Worm (Caenorhabditis elegans) whole organism, L1 larva: ENCODE results near the gene sgcb-1.

Source experiments
- Y116A8C.19 ChIP-seq: sonication (generic microtip); optimal IDR thresholded peaks from 2 replicates; lab custom pipeline; 2016; ENCODE audit warnings: missing compliant biosample characterization, missing genetic modification characterization, borderline replicate concordance
- aha-1 ChIP-seq: fragments of 150-350 bp; optimal IDR thresholded peaks from 2 replicates; lab custom pipeline; 2014; ENCODE audit warnings: missing biosample characterization, missing genetic modification characterization
- ama-1 ChIP-seq: fragments of 150-350 bp; optimal IDR thresholded peaks from 2 replicates; lab custom pipeline; 2014
- blmp-1 ChIP-seq: fragments of 150-350 bp; optimal IDR thresholded peaks from 2 replicates; lab custom pipeline; 2014; ENCODE audit warnings: missing biosample characterization, missing genetic modification characterization
- ceh-82 ChIP-seq, 3 experiments: fragments of 150-350 bp in 1 of 3; sonication (generic microtip) in 2 of 3; optimal IDR thresholded peaks; 2 replicates each; lab custom pipeline; 2014 to 2017; ENCODE audit warnings: missing biosample characterization in 3 of 3, missing genetic modification characterization in 3 of 3
- efl-1 ChIP-seq, 4 experiments: fragments of 150-350 bp; optimal IDR thresholded peaks in 3 of 4; peaks in 1 of 4; 1 replicate in 1 of 4; 2 replicates in 3 of 4; lab custom pipeline; 2014; ENCODE audit warnings: missing biosample characterization in 2 of 4, missing genetic modification characterization in 2 of 4, missing genetic modification reagents in 2 of 4
- efl-3 ChIP-seq: fragments of 200-800 bp; sonication (Bioruptor generic); optimal IDR thresholded peaks from 2 replicates; lab custom pipeline; 2018; ENCODE audit warnings: mild to moderate bottlenecking, missing genetic modification characterization, missing compliant biosample characterization
- egl-13 ChIP-seq: sonication (generic microtip); optimal IDR thresholded peaks from 2 replicates; lab custom pipeline; 2016; ENCODE audit warnings: missing genotype, missing genetic modification reagents, missing genetic modification characterization, missing compliant biosample characterization
- elt-2 ChIP-seq: sonication (generic microtip); optimal IDR thresholded peaks from 2 replicates; lab custom pipeline; 2016; ENCODE audit warnings: missing genetic modification characterization, mild to moderate bottlenecking, inconsistent platforms, missing compliant biosample characterization, missing genetic modification reagents
- elt-3 ChIP-seq, 6 experiments: fragments of 150-350 bp in 1 of 6; sonication (generic microtip); optimal IDR thresholded peaks; 2 replicates each; lab custom pipeline; 2017 to 2018; ENCODE audit warnings: missing biosample characterization in 6 of 6, missing genetic modification characterization in 6 of 6, inconsistent platforms in 1 of 6
- ets-5 ChIP-seq: fragments of 200-800 bp; sonication (Bioruptor generic); IDR thresholded peaks from 2 replicates; pipeline ENCODE4 v1.3.6; 2022; ENCODE audit warnings: missing genetic modification characterization, missing compliant biosample characterization
- hlh-17 ChIP-seq: fragments of 200-800 bp; sonication (Bioruptor generic); optimal IDR thresholded peaks from 2 replicates; lab custom pipeline; 2018; ENCODE audit warnings: missing genetic modification characterization, mild to moderate bottlenecking, missing compliant biosample characterization, moderate library complexity, borderline replicate concordance
- irx-1 ChIP-seq: sonication (generic microtip); optimal IDR thresholded peaks from 2 replicates; lab custom pipeline; 2016; ENCODE audit warnings: missing genetic modification characterization, missing compliant biosample characterization
- jun-1 ChIP-seq: fragments of 150-350 bp; optimal IDR thresholded peaks from 2 replicates; lab custom pipeline; 2014; ENCODE audit warnings: missing biosample characterization, missing genetic modification reagents, missing genetic modification characterization
- lin-14 ChIP-seq: fragments of 200-800 bp; sonication (Bioruptor generic); optimal IDR thresholded peaks from 2 replicates; lab custom pipeline; 2018; ENCODE audit warnings: mild to moderate bottlenecking, missing genetic modification characterization, moderate library complexity, missing compliant biosample characterization
- lin-15B ChIP-seq: fragments of 150-350 bp; sonication (generic microtip); optimal IDR thresholded peaks from 3 replicates; lab custom pipeline; 2014; ENCODE audit warnings: missing biosample characterization, missing genetic modification characterization
- lin-35 ChIP-seq, 2 experiments: fragments of 150-350 bp; optimal IDR thresholded peaks; 2 replicates each; lab custom pipeline; 2014; ENCODE audit warnings: missing biosample characterization in 2 of 2, missing genetic modification characterization in 2 of 2, missing genetic modification reagents in 2 of 2
- lin-39 ChIP-seq: fragments of 150-350 bp; optimal IDR thresholded peaks from 2 replicates; lab custom pipeline; 2014; ENCODE audit warnings: missing biosample characterization, missing genetic modification reagents, missing genetic modification characterization
- mef-2 ChIP-seq: fragments of 150-350 bp; optimal IDR thresholded peaks from 2 replicates; lab custom pipeline; 2014; ENCODE audit warnings: missing biosample characterization, missing genetic modification characterization
- mep-1 ChIP-seq: fragments of 150-350 bp; optimal IDR thresholded peaks from 2 replicates; lab custom pipeline; 2014; ENCODE audit warnings: missing biosample characterization, missing genetic modification characterization
- nhr-237 ChIP-seq: fragments of 150-350 bp; optimal IDR thresholded peaks from 2 replicates; lab custom pipeline; 2014; ENCODE audit warnings: missing biosample characterization, missing genetic modification characterization
- nhr-28 ChIP-seq: fragments of 150-350 bp; optimal IDR thresholded peaks from 2 replicates; lab custom pipeline; 2014; ENCODE audit warnings: missing biosample characterization, missing genetic modification characterization
- nhr-47 ChIP-seq: sonication (generic microtip); optimal IDR thresholded peaks from 2 replicates; lab custom pipeline; 2016; ENCODE audit warnings: mild to moderate bottlenecking, missing genetic modification characterization, moderate library complexity, missing compliant biosample characterization
- nhr-71 ChIP-seq: sonication (generic microtip); optimal IDR thresholded peaks from 2 replicates; lab custom pipeline; 2016; ENCODE audit warnings: mild to moderate bottlenecking, missing genetic modification characterization, moderate library complexity, missing compliant biosample characterization
- nhr-84 ChIP-seq: sonication (generic microtip); optimal IDR thresholded peaks from 2 replicates; lab custom pipeline; 2017; ENCODE audit warnings: missing biosample characterization, missing genetic modification characterization
- rnt-1 ChIP-seq: sonication (generic microtip); optimal IDR thresholded peaks from 2 replicates; lab custom pipeline; 2016; ENCODE audit warnings: mild to moderate bottlenecking, missing genetic modification characterization, moderate library complexity, missing compliant biosample characterization
- skn-1 ChIP-seq: fragments of 150-350 bp; optimal IDR thresholded peaks from 2 replicates; lab custom pipeline; 2014; ENCODE audit warnings: missing biosample characterization, missing genetic modification characterization
- sptf-1 ChIP-seq: fragments of 150-350 bp; optimal IDR thresholded peaks from 2 replicates; lab custom pipeline; 2014; ENCODE audit warnings: missing biosample characterization, missing genetic modification characterization
- sup-37 ChIP-seq: fragments of 200-800 bp; sonication (Bioruptor generic); optimal IDR thresholded peaks from 2 replicates; lab custom pipeline; 2018; ENCODE audit warnings: mild to moderate bottlenecking, missing genetic modification characterization, missing compliant biosample characterization
- swsn-7 ChIP-seq: sonication (generic microtip); optimal IDR thresholded peaks from 2 replicates; lab custom pipeline; 2016; ENCODE audit warnings: missing genetic modification characterization, missing compliant biosample characterization
- tlp-1 ChIP-seq: fragments of 150-350 bp; optimal IDR thresholded peaks from 2 replicates; lab custom pipeline; 2014; ENCODE audit warnings: missing biosample characterization, missing genetic modification characterization
- unc-130 ChIP-seq: fragments of 150-350 bp; optimal IDR thresholded peaks from 2 replicates; lab custom pipeline; 2017; ENCODE audit warnings: missing biosample characterization, missing genetic modification characterization, inconsistent platforms
- unc-62 ChIP-seq: fragments of 150-350 bp; optimal IDR thresholded peaks from 2 replicates; lab custom pipeline; 2014; ENCODE audit warnings: missing biosample characterization, missing genetic modification reagents, missing genetic modification characterization
- zip-4 ChIP-seq: fragments of 200-800 bp; sonication (Bioruptor generic); optimal IDR thresholded peaks from 2 replicates; lab custom pipeline; 2018; ENCODE audit warnings: mild to moderate bottlenecking, missing genetic modification characterization, moderate library complexity, missing compliant biosample characterization

Gene sgcb-1

ce11 chrII:325639-326350, at the start of gene sgcb-1:
TSS of gene sgcb-1 (plus strand) at chrII:326300.
- TF ChIP-seq ceh-82 (tag; optimal IDR thresholded peaks at IDR 0.05; lab: Kevin White, UChicago): no peak
- peak; percentile 1 for TF ChIP-seq unc-130 (tag; lab: Kevin White, UChicago)
- no peak for TF ChIP-seq efl-1 (optimal IDR thresholded peaks at IDR 0.05; lab: Kevin White, UChicago)
- peak in 1 of 2 experiments; percentile 86 for TF ChIP-seq efl-1 (GFP tag; optimal IDR thresholded peaks at IDR 0.05 in 1 of 2; lab: Kevin White, UChicago)
- TF ChIP-seq unc-62 (GFP tag; lab: Kevin White, UChicago): no peak
- no peak for TF ChIP-seq ama-1 (lab: Kevin White, UChicago)
- TF ChIP-seq efl-3: no peak
- TF ChIP-seq sup-37 (GFP tag; lab: Kevin White, UChicago): no peak
- TF ChIP-seq Y116A8C.19: no peak
- peak; percentile 20 for TF ChIP-seq lin-14
- peak; percentile 28 for TF ChIP-seq nhr-71 (tag; lab: Kevin White, UChicago)
- peak; percentile 50 for TF ChIP-seq rnt-1
- no peak for TF ChIP-seq swsn-7 (tag; lab: Kevin White, UChicago)

- no peak for TF ChIP-seq jun-1 (tag; lab: Kevin White, UChicago)
Observed at ce11 chrII:278636-279035, 47.5 kb upstream of the sgcb-1 start, which contains the start of gene B0432.8. TSS of gene B0432.8 (minus strand) at chrII:278736.

ce11 chrII:282483-282882, 43.6 kb upstream of the sgcb-1 start, which contains the start of gene trul-1:
TSS of gene trul-1 (minus strand) at chrII:282583.
- TF ChIP-seq aha-1 (tag; lab: Kevin White, UChicago): no peak
- no peak for TF ChIP-seq nhr-237 (tag; lab: Kevin White, UChicago)
- no peak for TF ChIP-seq nhr-28
- no peak for TF ChIP-seq hlh-17 (GFP tag; lab: Kevin White, UChicago)
- TF ChIP-seq Y116A8C.19: no peak
- no peak for TF ChIP-seq zip-4 (GFP tag; lab: Kevin White, UChicago)
- no peak for TF ChIP-seq blmp-1

- no peak for TF ChIP-seq ets-5 (GFP tag; lab: Robert Waterston, UW)
- no peak for TF ChIP-seq lin-35 (GFP tag; optimal IDR thresholded peaks at IDR 0.05; lab: Kevin White, UChicago)
- no peak for TF ChIP-seq nhr-47 (tag; lab: Kevin White, UChicago)
- TF ChIP-seq nhr-84: no peak
- no peak for TF ChIP-seq tlp-1 (tag; lab: Kevin White, UChicago)
- no peak for TF ChIP-seq mef-2 (tag; lab: Kevin White, UChicago)
- TF ChIP-seq skn-1 (tag; lab: Kevin White, UChicago): no peak
- TF ChIP-seq lin-15B (tag; lab: Kevin White, UChicago): no peak
- no peak for TF ChIP-seq sptf-1
- no peak for TF ChIP-seq hlh-17 (GFP tag; lab: Kevin White, UChicago)
- TF ChIP-seq irx-1 (tag; lab: Kevin White, UChicago): no peak
- no peak for TF ChIP-seq elt-2
- TF ChIP-seq lin-39 (tag; lab: Kevin White, UChicago): no peak
- TF ChIP-seq sup-37 (GFP tag; lab: Kevin White, UChicago): no peak
- TF ChIP-seq elt-3 (tag; optimal IDR thresholded peaks at IDR 0.05; lab: Kevin White, UChicago): no peak
- no peak for TF ChIP-seq nhr-237 (tag; lab: Kevin White, UChicago)
- no peak for TF ChIP-seq mep-1 (tag; lab: Kevin White, UChicago)
- no peak for TF ChIP-seq egl-13 (tag; lab: Kevin White, UChicago)
Observed at ce11 chrII:283594-283993, 42.5 kb upstream of the sgcb-1 start, which contains the start of gene B0432.9. TSS of gene B0432.9 (minus strand) at chrII:283694.
